Worm (Caenorhabditis elegans) whole organism, L3 larva: Measurements from ENCODE around the gene C45B11.8.

Experiments used
- R02D3.7 ChIP-seq: fragments of 150-350 bp; optimal IDR thresholded peaks from 2 replicates; lab custom pipeline; 2014; ENCODE audit warnings: missing biosample characterization, missing genetic modification characterization
- ceh-9 ChIP-seq: sonication (generic microtip); optimal IDR thresholded peaks from 2 replicates; lab custom pipeline; 2018; ENCODE audit warnings: missing biosample characterization, missing genetic modification characterization
- egl-27 ChIP-seq: sonication (generic microtip); optimal IDR thresholded peaks from 4 replicates; lab custom pipeline; 2017; ENCODE audit warnings: missing biosample characterization, missing genetic modification reagents, missing genetic modification characterization
- elt-2 ChIP-seq: sonication (generic microtip); optimal IDR thresholded peaks from 2 replicates; lab custom pipeline; 2016; ENCODE audit warnings: missing genetic modification reagents, mild to moderate bottlenecking, missing genetic modification characterization, missing compliant biosample characterization
- eor-1 ChIP-seq, 2 experiments: fragments of 150-350 bp; optimal IDR thresholded peaks; 2 replicates each; lab custom pipeline; 2014 to 2018; ENCODE audit warnings: missing biosample characterization in 2 of 2, missing genetic modification characterization in 2 of 2
- fkh-10 ChIP-seq: sonication (generic microtip); optimal IDR thresholded peaks from 2 replicates; lab custom pipeline; 2017; ENCODE audit warnings: missing biosample characterization, missing genetic modification reagents, missing genetic modification characterization
- hmg-11 ChIP-seq: sonication (generic microtip); optimal IDR thresholded peaks from 2 replicates; lab custom pipeline; 2016; ENCODE audit warnings: missing genetic modification characterization, missing compliant biosample characterization
- lin-15B ChIP-seq: fragments of 150-350 bp; optimal IDR thresholded peaks from 2 replicates; lab custom pipeline; 2014; ENCODE audit warnings: missing biosample characterization, missing genetic modification characterization
- lin-39 ChIP-seq: fragments of 150-350 bp; optimal IDR thresholded peaks from 2 replicates; lab custom pipeline; 2018; ENCODE audit warnings: missing biosample characterization, missing genetic modification reagents, missing genetic modification characterization
- mdl-1 ChIP-seq: fragments of 150-350 bp; optimal IDR thresholded peaks from 2 replicates; lab custom pipeline; 2014; ENCODE audit warnings: missing biosample characterization, missing genetic modification characterization
- mml-1 ChIP-seq: fragments of 150-350 bp; sonication (generic microtip); optimal IDR thresholded peaks from 3 replicates; lab custom pipeline; 2014; ENCODE audit warnings: missing biosample characterization, missing genetic modification characterization
- nfya-1 ChIP-seq: sonication (generic microtip); optimal IDR thresholded peaks from 2 replicates; lab custom pipeline; 2017; ENCODE audit warnings: missing genetic modification characterization, mild to moderate bottlenecking, missing compliant biosample characterization, antibody characterized with exemption, moderate library complexity; ENCODE audit not compliant: insufficient read depth
- nhr-23 ChIP-seq: fragments of 150-350 bp; optimal IDR thresholded peaks from 2 replicates; lab custom pipeline; 2014; ENCODE audit warnings: missing biosample characterization, missing genetic modification reagents, missing genetic modification characterization
- nhr-237 ChIP-seq: fragments of 150-350 bp; optimal IDR thresholded peaks from 2 replicates; lab custom pipeline; 2014; ENCODE audit warnings: missing biosample characterization, missing genetic modification characterization
- nhr-25 ChIP-seq: sonication (generic microtip); optimal IDR thresholded peaks from 2 replicates; lab custom pipeline; 2017; ENCODE audit warnings: missing biosample characterization, missing genetic modification characterization
- nhr-28 ChIP-seq: fragments of 150-350 bp; optimal IDR thresholded peaks from 2 replicates; lab custom pipeline; 2014; ENCODE audit warnings: missing biosample characterization, missing genetic modification characterization
- nhr-43 ChIP-seq: sonication (generic microtip); optimal IDR thresholded peaks from 2 replicates; lab custom pipeline; 2016; ENCODE audit warnings: mild to moderate bottlenecking, missing genetic modification characterization, missing compliant biosample characterization; ENCODE audit not compliant: poor library complexity, severe bottlenecking
- nhr-67 ChIP-seq: fragments of 150-350 bp; optimal IDR thresholded peaks from 2 replicates; lab custom pipeline; 2014; ENCODE audit warnings: missing biosample characterization, missing genetic modification characterization
- nhr-76 ChIP-seq: fragments of 150-350 bp; sonication (generic microtip); optimal IDR thresholded peaks from 5 replicates; lab custom pipeline; 2014; ENCODE audit warnings: missing biosample characterization, missing genetic modification characterization
- pha-4 ChIP-seq: fragments of 150-350 bp; optimal IDR thresholded peaks from 2 replicates; lab custom pipeline; 2014; ENCODE audit warnings: missing biosample characterization, missing genetic modification reagents, missing genetic modification characterization
- pqm-1 ChIP-seq: fragments of 150-350 bp; optimal IDR thresholded peaks from 2 replicates; lab custom pipeline; 2017; ENCODE audit warnings: missing biosample characterization, missing genetic modification characterization, inconsistent platforms
- skn-1 ChIP-seq: fragments of 150-350 bp; optimal IDR thresholded peaks from 2 replicates; lab custom pipeline; 2014; ENCODE audit warnings: missing biosample characterization, missing genetic modification characterization
- tbx-2 ChIP-seq: sonication (generic microtip); optimal IDR thresholded peaks from 2 replicates; lab custom pipeline; 2016; ENCODE audit warnings: mild to moderate bottlenecking, missing genetic modification characterization, missing compliant biosample characterization
- unc-39 ChIP-seq: sonication (generic microtip); optimal IDR thresholded peaks from 4 replicates; lab custom pipeline; 2017; ENCODE audit warnings: missing biosample characterization, missing genetic modification characterization
- unc-62 ChIP-seq: fragments of 150-350 bp; sonication (generic microtip); optimal IDR thresholded peaks from 4 replicates; lab custom pipeline; 2014; ENCODE audit warnings: missing biosample characterization, missing genetic modification reagents, missing genetic modification characterization
- ztf-4 ChIP-seq: fragments of 150-350 bp; optimal IDR thresholded peaks from 2 replicates; lab custom pipeline; 2014; ENCODE audit warnings: missing biosample characterization, missing genetic modification characterization

C45B11.8 gene

DNA sequence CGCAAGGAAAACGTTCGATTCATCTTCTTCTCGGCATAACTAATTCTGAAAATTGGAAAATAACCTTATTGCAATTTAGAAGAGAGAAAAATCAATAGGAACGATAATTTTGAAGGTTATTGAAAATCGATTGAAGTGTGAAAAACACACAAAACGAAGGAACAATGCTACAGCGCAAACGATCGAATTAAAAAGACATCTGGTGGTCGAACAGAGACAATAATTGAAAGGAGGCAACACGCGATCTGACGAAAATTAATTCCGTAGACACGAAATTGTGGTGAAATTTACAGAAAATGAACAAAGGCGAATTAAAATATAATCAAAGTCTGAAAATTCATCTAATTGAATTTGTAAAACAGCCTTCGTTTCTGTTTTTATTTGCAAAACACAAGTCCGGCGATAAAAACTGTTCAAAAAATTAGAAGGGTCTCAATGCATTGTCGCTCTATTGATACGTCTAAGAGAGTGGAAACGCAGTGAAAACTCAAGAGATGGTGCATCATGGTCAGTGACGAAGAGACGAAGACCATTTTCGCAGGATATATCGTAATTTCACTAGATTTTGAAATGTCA lies 1.1 kb upstream of the C45B11.8 start, which contains the start of gene pak-2 (continued):
- TF ChIP-seq lin-39 (tag; lab: Kevin White, UChicago) (no peak), nhr-43 (peak; percentile 62)

- TF ChIP-seq R02D3.7 (tag; lab: Kevin White, UChicago) = no peak
- TF ChIP-seq nhr-25 (tag; lab: Kevin White, UChicago) = no peak
- no peak for TF ChIP-seq nhr-237 (tag; lab: Kevin White, UChicago)
- no peak for TF ChIP-seq hmg-11
- no peak for TF ChIP-seq tbx-2 (tag; lab: Kevin White, UChicago)
- no peak for TF ChIP-seq skn-1
- TF ChIP-seq nfya-1 (tag; lab: Kevin White, UChicago) = no peak
- TF ChIP-seq mml-1 (tag; lab: Kevin White, UChicago) = no peak
Observed at ce11 chrV:11040020-11040419, 553 bp upstream of the C45B11.8 start, which contains the start of gene C45B11.9. TSS of gene C45B11.9 (plus strand) at chrV:11040320.

ce11 chrV:11041499-11041898 lies 926 bp downstream of the C45B11.8 start, which contains the start of gene C45B11.5:
TSS of gene C45B11.5 (plus strand) at chrV:11041799.
- TF ChIP-seq fkh-10 (no peak), lin-15B (tag; lab: Kevin White, UChicago) (no peak), nhr-28 (tag; lab: Kevin White, UChicago) (no peak), pqm-1 (no peak), mml-1 (tag; lab: Kevin White, UChicago) (no peak), lin-39 (tag; lab: Kevin White, UChicago) (no peak), mdl-1 (tag; lab: Kevin White, UChicago) (no peak), nfya-1 (tag; lab: Kevin White, UChicago) (no peak), nhr-23 (tag; lab: Kevin White, UChicago) (no peak), nhr-67 (tag; lab: Kevin White, UChicago) (no peak), unc-62 (no peak), nhr-76 (tag; lab: Kevin White, UChicago) (no peak), ceh-9 (tag; lab: Kevin White, UChicago) (no peak), skn-1 (no peak), nhr-43 (no peak), hmg-11 (no peak), unc-39 (tag; lab: Kevin White, UChicago) (no peak)

ce11 chrV:11042538-11042937 lies 2.0 kb downstream of the C45B11.8 start, which contains the start of gene C45B11.2:
TSS of gene C45B11.2 (plus strand) at chrV:11042710.
- TF ChIP-seq egl-27 (tag; lab: Kevin White, UChicago) (no peak), nhr-67 (tag; lab: Kevin White, UChicago) (no peak), elt-2 (tag; lab: Kevin White, UChicago) (no peak), eor-1 (tag; optimal IDR thresholded peaks at IDR 0.05; lab: Kevin White, UChicago) (no peak), nhr-76 (tag; lab: Kevin White, UChicago) (no peak), unc-39 (tag; lab: Kevin White, UChicago) (no peak)
- TF ChIP-seq, all 47 proteins: peak for 0

ce11 chrV:11043767-11044166 lies 3.2 kb downstream of the C45B11.8 start, which contains the start of gene C45B11.6:
TSS of gene C45B11.6 (plus strand) at chrV:11044067.
- TF ChIP-seq ztf-4 (no peak), elt-2 (tag; lab: Kevin White, UChicago) (no peak), pha-4 (tag; lab: Kevin White, UChicago) (peak; percentile 68)

DNA sequence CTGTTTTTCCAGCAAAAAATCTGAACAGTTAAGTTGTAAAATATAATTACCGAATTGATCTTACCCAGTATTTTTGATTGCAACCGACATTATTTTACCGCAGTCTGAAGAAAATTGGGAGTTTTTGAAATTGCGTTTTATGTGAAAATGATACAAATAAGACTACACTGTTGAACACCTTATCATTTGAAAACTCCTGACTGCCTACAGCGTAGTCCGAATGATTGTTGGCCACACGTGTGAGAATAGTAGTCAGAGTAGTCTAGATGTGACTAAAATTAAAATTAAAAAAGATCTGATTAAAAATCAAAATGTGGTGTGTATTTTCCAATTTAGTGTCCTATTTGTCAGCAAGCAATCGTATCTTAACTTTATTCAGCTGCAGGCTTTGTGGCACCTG lies 6.2 kb downstream of the C45B11.8 start, which contains the start of gene dhs-18:
Gene dhs-18, minus strand, starts transcription at position 104 of the 400 bp plus-strand sequence.
- no peak for TF ChIP-seq egl-27 (tag; lab: Kevin White, UChicago)
- peak; percentile 72 for TF ChIP-seq elt-2 (tag; lab: Kevin White, UChicago)
- TF ChIP-seq R02D3.7 (tag; lab: Kevin White, UChicago) = no peak
- TF ChIP-seq pqm-1 = peak; percentile 83
- no peak for TF ChIP-seq skn-1
- TF ChIP-seq mdl-1 (tag; lab: Kevin White, UChicago) = no peak

DNA sequence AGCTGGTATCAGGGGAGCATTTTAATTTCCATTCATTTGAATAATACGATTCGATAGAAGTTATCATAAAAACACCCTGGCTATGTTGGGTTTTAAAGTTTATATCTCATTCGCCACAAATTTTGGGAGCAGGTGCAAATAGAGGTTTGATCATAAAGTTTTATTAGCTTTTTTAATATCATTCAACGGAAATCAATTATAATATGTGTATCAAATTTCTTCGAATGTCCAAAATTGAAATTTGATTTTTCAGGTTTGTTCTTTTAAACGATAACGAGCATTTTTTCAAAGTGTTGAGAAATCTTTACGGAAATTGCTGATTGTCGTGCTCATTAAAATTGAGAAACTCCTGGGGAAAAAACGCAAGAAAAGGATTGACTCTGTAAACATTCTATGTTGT lies 8.1 kb downstream of the C45B11.8 start, which contains the start of gene srh-74:
Gene srh-74, minus strand, starts transcription at position 101 of the 400 bp plus-strand sequence.
- TF ChIP-seq nhr-76 (tag; lab: Kevin White, UChicago) = no peak
- no peak for TF ChIP-seq nhr-28 (tag; lab: Kevin White, UChicago)
- TF ChIP-seq elt-2 (tag; lab: Kevin White, UChicago) = no peak
- no peak for TF ChIP-seq fkh-10
